Fruit fly (Drosophila melanogaster): ENCODE results near the gene CG10469.

CG10469 gene

dm6 chr3L:6059062-6059708 is 33.9 kb downstream of the CG10469 start, which contains the start of gene CG6592 (continued):
- TF ChIP-seq CG14710 (tag; optimal IDR thresholded peaks at IDR 0.05) (no peak), twi (tag; optimal IDR thresholded peaks at IDR 0.05) (no peak), luna (GFP tag; optimal IDR thresholded peaks at IDR 0.05) (no peak), CG34422 (GFP tag; IDR thresholded peaks at IDR 0.05) (peak; percentile 22; the same call in 1 of the 3 replicates), CG30403 (GFP tag; optimal IDR thresholded peaks at IDR 0.05) (no peak), CG2199 (GFP tag; IDR thresholded peaks at IDR 0.05) (no peak), unc-4 (GFP tag; IDR thresholded peaks at IDR 0.05; ENCODE audit: partially characterized antibody) (no peak), CG16813 (GFP tag; IDR thresholded peaks at IDR 0.05; ENCODE audit: partially characterized antibody) (0 out of 3 replicates have a peak, but pooled peaks have one; percentile 32), sens (GFP tag) (peak; percentile 80), ssp (GFP tag; IDR thresholded peaks at IDR 0.05) (no peak), Mad (GFP tag; optimal IDR thresholded peaks at IDR 0.05) (peak; percentile 45), cwo (GFP tag; optimal IDR thresholded peaks at IDR 0.05) (no peak), usp (GFP tag; optimal IDR thresholded peaks at IDR 0.05) (no peak), trem (tag; optimal IDR thresholded peaks at IDR 0.05) (peak; percentile 8), CG10462 (GFP tag; optimal IDR thresholded peaks at IDR 0.05) (no peak), nmo (GFP tag; optimal IDR thresholded peaks at IDR 0.05) (peak; percentile 59), chinmo (GFP tag; IDR thresholded peaks at IDR 0.05; ENCODE audit: partially characterized antibody) (no peak), ERR (GFP tag; optimal IDR thresholded peaks at IDR 0.05) (no peak), fu2 (GFP tag; optimal IDR thresholded peaks at IDR 0.05) (no peak), CG6683 (GFP tag; optimal IDR thresholded peaks at IDR 0.05) (no peak), CG11456 (GFP tag; IDR thresholded peaks at IDR 0.05) (peak; percentile 69; the same call in 1 of the 3 replicates), dmrt11E (tag; optimal IDR thresholded peaks at IDR 0.05) (peak; percentile 78), CG15073 (GFP tag; optimal IDR thresholded peaks at IDR 0.05) (no peak), amos (GFP tag; IDR thresholded peaks at IDR 0.05; ENCODE audit: partially characterized antibody) (peak; percentile 12; the same call in 1 of the 2 replicates), Dip2 (GFP tag; IDR thresholded peaks at IDR 0.05) (no peak), E2f1 (GFP tag; IDR thresholded peaks at IDR 0.05) (no peak; the same call in 1 of the 2 replicates), gem (tag; optimal IDR thresholded peaks at IDR 0.05) (peak; percentile 8), nom (GFP tag; optimal IDR thresholded peaks at IDR 0.05) (no peak), CG18262 (tag; optimal IDR thresholded peaks at IDR 0.05) (no peak), sr (GFP tag; IDR thresholded peaks at IDR 0.05) (no peak), CG2875 (GFP tag; optimal IDR thresholded peaks at IDR 0.05) (peak; percentile 19), kah (GFP tag; optimal IDR thresholded peaks at IDR 0.05) (no peak), kay (GFP tag; optimal IDR thresholded peaks at IDR 0.05) (no peak), fd102C (GFP tag; optimal IDR thresholded peaks at IDR 0.05) (peak; percentile 85), CG42726 (GFP tag; IDR thresholded peaks at IDR 0.05; ENCODE audit: partially characterized antibody) (no peak), CG2129 (GFP tag; IDR thresholded peaks at IDR 0.05; ENCODE audit: partially characterized antibody) (no peak), Fer3 (tag; optimal IDR thresholded peaks at IDR 0.05) (no peak), CG14441 (GFP tag; IDR thresholded peaks at IDR 0.05) (no peak), CG17186 (GFP tag; optimal IDR thresholded peaks at IDR 0.05) (no peak), Asciz (GFP tag; optimal IDR thresholded peaks at IDR 0.05) (no peak), Taf1 (GFP tag; IDR thresholded peaks at IDR 0.05) (no peak), Bteb2 (GFP tag; optimal IDR thresholded peaks at IDR 0.05) (no peak), Side (GFP tag; optimal IDR thresholded peaks at IDR 0.05) (no peak), Hand (GFP tag; optimal IDR thresholded peaks at IDR 0.05) (no peak), Sry-δ (GFP tag; optimal IDR thresholded peaks at IDR 0.05) (no peak), CG11695 (GFP tag; IDR thresholded peaks at IDR 0.05) (no peak), pb (GFP tag; optimal IDR thresholded peaks at IDR 0.05) (no peak), trh (GFP tag; optimal IDR thresholded peaks at IDR 0.05) (peak; percentile 16), sc (optimal IDR thresholded peaks at IDR 0.05) (no peak), sc (GFP tag; optimal IDR thresholded peaks at IDR 0.05) (peak; percentile 39)
